Fruit fly (Drosophila melanogaster): Measurements from ENCODE around the gene CG42846.

CG42846 gene

DNA sequence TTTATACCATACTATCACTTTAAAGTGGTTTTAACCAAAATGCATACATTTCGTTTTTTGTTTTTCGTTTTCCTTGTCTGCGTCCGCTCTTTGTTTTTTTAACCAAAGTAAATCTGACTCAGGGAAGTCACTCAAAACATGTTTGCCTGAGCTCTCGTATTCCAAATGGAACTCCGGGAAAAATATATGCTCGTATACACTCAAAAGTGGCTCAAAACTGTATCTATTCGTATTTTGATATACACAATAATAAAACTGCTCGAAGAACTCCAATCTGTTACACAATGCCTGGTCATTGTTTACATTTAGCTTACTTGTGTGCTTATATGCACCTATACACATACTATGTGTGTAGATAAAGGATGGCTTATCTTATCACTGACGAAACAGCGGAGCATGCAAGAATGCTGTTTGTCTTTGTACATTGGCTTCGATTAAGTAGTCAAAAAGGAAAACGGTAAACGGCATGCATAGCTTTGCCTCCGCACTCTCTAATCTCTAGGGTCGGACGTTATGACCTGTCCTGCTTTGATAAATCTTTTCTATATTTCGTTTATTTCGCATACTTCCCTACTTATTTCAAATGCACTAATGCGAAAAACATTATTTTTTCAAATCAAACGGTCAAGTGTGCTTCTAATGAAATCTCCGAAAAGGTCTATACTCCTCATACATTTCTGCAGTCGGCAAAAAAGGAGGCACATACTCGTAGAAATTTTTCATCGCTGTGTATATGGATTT lies 39.5 kb upstream of the CG42846 start, which contains the start of gene miple2 (continued):
- TF ChIP-seq sqz (GFP tag; optimal IDR thresholded peaks at IDR 0.05) (peak; percentile 14), kah (GFP tag; optimal IDR thresholded peaks at IDR 0.05) (peak; percentile 41), CG5953 (GFP tag; IDR thresholded peaks at IDR 0.05) (no peak), CG16863 (GFP tag; optimal IDR thresholded peaks at IDR 0.05) (peak; percentile 55), hkb (optimal IDR thresholded peaks at IDR 0.05) (no peak), hkb (GFP tag; IDR thresholded peaks at IDR 0.05) (no peak; the same call in 1 of the 2 replicates), CG12104 (GFP tag; optimal IDR thresholded peaks at IDR 0.05) (peak; percentile 38), vnd (GFP tag; IDR thresholded peaks at IDR 0.05; ENCODE audit: partially characterized antibody) (no peak), repo (GFP tag; optimal IDR thresholded peaks at IDR 0.05) (no peak), otp (GFP tag; IDR thresholded peaks at IDR 0.05) (no peak), ken (GFP tag; IDR thresholded peaks at IDR 0.05) (0 out of 3 replicates have a peak, but pooled peaks have one; percentile 25), Hr51 (GFP tag; optimal IDR thresholded peaks at IDR 0.05) (peak; percentile 11 to 62), bowl (GFP tag; IDR thresholded peaks at IDR 0.05) (no peak), phol (tag; optimal IDR thresholded peaks at IDR 0.05) (peak; percentile 47), CG13123 (GFP tag; optimal IDR thresholded peaks at IDR 0.05) (peak; percentile 22), fd64A (GFP tag; optimal IDR thresholded peaks at IDR 0.05) (peak; percentile 70), pita (GFP tag; optimal IDR thresholded peaks at IDR 0.05) (no peak), wek (GFP tag; optimal IDR thresholded peaks at IDR 0.05) (peak; percentile 73), Ets65A (GFP tag) (no peak), Scr (GFP tag; IDR thresholded peaks at IDR 0.05; ENCODE audit: partially characterized antibody) (no peak), fu2 (GFP tag; optimal IDR thresholded peaks at IDR 0.05) (no peak), ranshi (GFP tag; IDR thresholded peaks at IDR 0.05) (no peak), Ada2b (GFP tag; IDR thresholded peaks at IDR 0.05) (no peak), Nf-YA (GFP tag; IDR thresholded peaks at IDR 0.05) (no peak), CG14860 (GFP tag; IDR thresholded peaks at IDR 0.05; ENCODE audit: partially characterized antibody) (no peak), Aef1 (GFP tag; IDR thresholded peaks at IDR 0.05) (no peak), MTF-1 (GFP tag; optimal IDR thresholded peaks at IDR 0.05; ENCODE audit: borderline replicate concordance) (no peak), CG7271 (tag; optimal IDR thresholded peaks at IDR 0.05) (no peak), lbe (GFP tag; optimal IDR thresholded peaks at IDR 0.05) (no peak), Trl (optimal IDR thresholded peaks at IDR 0.05) (no peak), Trl (GFP tag; optimal IDR thresholded peaks at IDR 0.05) (peak; percentile 49), cas (GFP tag; IDR thresholded peaks at IDR 0.05) (no peak), Kr (GFP tag; optimal IDR thresholded peaks at IDR 0.05) (peak; percentile 51), CG6791 (GFP tag; IDR thresholded peaks at IDR 0.05; ENCODE audit: partially characterized antibody) (no peak), CG16813 (GFP tag; IDR thresholded peaks at IDR 0.05; ENCODE audit: partially characterized antibody) (no peak), Opbp (GFP tag; IDR thresholded peaks at IDR 0.05; ENCODE audit: partially characterized antibody) (no peak), ara (GFP tag; IDR thresholded peaks at IDR 0.05) (peak; percentile 53; the same call in 1 of the 2 replicates), her (GFP tag; optimal IDR thresholded peaks at IDR 0.05) (no peak), Dbx (GFP tag; IDR thresholded peaks at IDR 0.05) (no peak), CG4328 (GFP tag; optimal IDR thresholded peaks at IDR 0.05) (peak; percentile 75), CG31224 (GFP tag; IDR thresholded peaks at IDR 0.05) (no peak), peb (GFP tag; IDR thresholded peaks at IDR 0.05) (no peak), ssp (GFP tag; IDR thresholded peaks at IDR 0.05) (no peak), C15 (GFP tag; IDR thresholded peaks at IDR 0.05) (no peak), CG17186 (GFP tag; optimal IDR thresholded peaks at IDR 0.05) (no peak), CG14710 (tag; optimal IDR thresholded peaks at IDR 0.05) (peak; percentile 55), CG6175 (GFP tag; IDR thresholded peaks at IDR 0.05) (no peak), CG18262 (tag; optimal IDR thresholded peaks at IDR 0.05) (peak; percentile 73), az2 (GFP tag; optimal IDR thresholded peaks at IDR 0.05) (peak; percentile 35), CG9609 (GFP tag; optimal IDR thresholded peaks at IDR 0.05) (no peak), maf-S (GFP tag; optimal IDR thresholded peaks at IDR 0.05) (peak; percentile 2)

Data from whole organism, embryonic.